Fruit fly (Drosophila melanogaster) whole organism, embryonic: ENCODE results near the gene djl.
A peak's percentile ranks its signal among the peaks of the same experiment; 100 is the strongest.

ENCODE experiments used
- B-H2 ChIP-seq: fragments of 200-800 bp; sonication (Bioruptor generic); optimal IDR thresholded peaks from 2 replicates; lab custom pipeline; 2018; ENCODE audit warnings: missing biosample characterization, mild to moderate bottlenecking, missing genetic modification characterization
- CG10431 ChIP-seq: fragments of 200-800 bp; sonication (Bioruptor generic); optimal IDR thresholded peaks from 3 replicates; lab custom pipeline; 2018; ENCODE audit warnings: missing biosample characterization, mild to moderate bottlenecking, missing genetic modification characterization
- CG12219 ChIP-seq: fragments of 200-800 bp; sonication (Bioruptor generic); optimal IDR thresholded peaks from 3 replicates; lab custom pipeline; 2018; ENCODE audit warnings: missing biosample characterization, mild to moderate bottlenecking, missing genetic modification characterization
- CG14965 ChIP-seq: fragments of 200-800 bp; sonication (Bioruptor generic); optimal IDR thresholded peaks from 2 replicates; lab custom pipeline; 2016; ENCODE audit warnings: missing biosample characterization, missing genetic modification characterization, borderline replicate concordance
- CG15011 ChIP-seq: fragments of 200-800 bp; sonication (Bioruptor generic); optimal IDR thresholded peaks from 3 replicates; lab custom pipeline; 2018; ENCODE audit warnings: missing biosample characterization, mild to moderate bottlenecking, missing genetic modification characterization
- CG15479 ChIP-seq: fragments of 200-800 bp; sonication (Bioruptor generic); optimal IDR thresholded peaks from 3 replicates; lab custom pipeline; 2019; ENCODE audit warnings: missing biosample characterization, mild to moderate bottlenecking, missing genetic modification characterization, moderate library complexity
- CG1647 ChIP-seq: fragments of 200-800 bp; sonication (Bioruptor generic); optimal IDR thresholded peaks from 3 replicates; lab custom pipeline; 2016; ENCODE audit warnings: missing biosample characterization, missing genetic modification characterization
- CG17186 ChIP-seq: fragments of 200-800 bp; sonication (Bioruptor generic); optimal IDR thresholded peaks from 3 replicates; lab custom pipeline; 2017; ENCODE audit warnings: missing biosample characterization, missing genetic modification reagents, missing genetic modification characterization
- CG3407 ChIP-seq: fragments of 200-800 bp; sonication (Bioruptor generic); optimal IDR thresholded peaks from 2 replicates; lab custom pipeline; 2018; ENCODE audit warnings: missing biosample characterization, mild to moderate bottlenecking, missing genetic modification characterization
- CG34376 ChIP-seq: fragments of 200-800 bp; sonication (Bioruptor generic); optimal IDR thresholded peaks from 2 replicates; lab custom pipeline; 2018; ENCODE audit warnings: missing biosample characterization, mild to moderate bottlenecking, missing genetic modification characterization
- CG3838 ChIP-seq: fragments of 200-800 bp; sonication (Bioruptor generic); optimal IDR thresholded peaks from 3 replicates; lab custom pipeline; 2016; ENCODE audit warnings: missing biosample characterization, missing genetic modification characterization
- CG4328 ChIP-seq: fragments of 200-800 bp; sonication (Bioruptor generic); optimal IDR thresholded peaks from 3 replicates; lab custom pipeline; 2017; ENCODE audit warnings: missing biosample characterization, missing genetic modification reagents, missing genetic modification characterization
- CG4854 ChIP-seq: fragments of 200-800 bp; sonication (Bioruptor generic); optimal IDR thresholded peaks from 2 replicates; lab custom pipeline; 2016; ENCODE audit warnings: missing biosample characterization, missing genetic modification characterization, inconsistent platforms
- CG5953 ChIP-seq: fragments of 200-800 bp; sonication (Bioruptor generic); IDR thresholded peaks from 2 replicates; pipeline ENCODE4 v1.3.6; 2022; ENCODE audit warnings: missing biosample characterization, missing genetic modification characterization
- CG8388 ChIP-seq: fragments of 200-800 bp; sonication (Bioruptor generic); optimal IDR thresholded peaks from 2 replicates; lab custom pipeline; 2019; ENCODE audit warnings: missing biosample characterization, mild to moderate bottlenecking, missing genetic modification characterization, moderate library complexity
- CG8944 ChIP-seq: fragments of 200-800 bp; sonication (Bioruptor generic); optimal IDR thresholded peaks from 3 replicates; lab custom pipeline; 2016; ENCODE audit warnings: missing biosample characterization, missing genetic modification characterization
- D ChIP-seq, 2 experiments: fragments of 200-800 bp in 1 of 2; fragments of >200 bp in 1 of 2; sonication (Bioruptor generic) in 1 of 2; optimal IDR thresholded peaks; 2 replicates in 1 of 2; 3 replicates in 1 of 2; lab custom pipeline; 2017; ENCODE audit warnings: mild to moderate bottlenecking in 1 of 2, missing biosample characterization in 1 of 2, missing genetic modification characterization in 1 of 2, missing genetic modification reagents in 1 of 2
- Doc2 ChIP-seq: fragments of 200-800 bp; sonication (Bioruptor generic); IDR thresholded peaks from 2 replicates; pipeline ENCODE4 v1.3.6; 2022; ENCODE audit warnings: missing biosample characterization, missing genetic modification characterization
- Fer1 ChIP-seq: fragments of 200-800 bp; sonication (Bioruptor generic); optimal IDR thresholded peaks from 2 replicates; lab custom pipeline; 2017; ENCODE audit warnings: missing biosample characterization, mild to moderate bottlenecking, missing genetic modification characterization
- H15 ChIP-seq: fragments of 200-800 bp; sonication (Bioruptor generic); IDR thresholded peaks from 3 replicates; pipeline ENCODE4 v1.3.6; 2022; ENCODE audit warnings: missing biosample characterization, missing genetic modification characterization
- Hey ChIP-seq: fragments of 200-800 bp; sonication (Bioruptor generic); optimal IDR thresholded peaks from 3 replicates; lab custom pipeline; 2018; ENCODE audit warnings: missing biosample characterization, mild to moderate bottlenecking, missing genetic modification characterization
- HmgD ChIP-seq: fragments of 200-800 bp; sonication (Bioruptor generic); optimal IDR thresholded peaks from 3 replicates; lab custom pipeline; 2016; ENCODE audit warnings: missing biosample characterization, missing genetic modification characterization
- MESR4 ChIP-seq: fragments of 200-800 bp; sonication (Bioruptor generic); optimal IDR thresholded peaks from 2 replicates; lab custom pipeline; 2018; ENCODE audit warnings: missing biosample characterization, mild to moderate bottlenecking, missing genetic modification characterization, moderate library complexity
- Meics ChIP-seq: fragments of 200-800 bp; sonication (Bioruptor generic); optimal IDR thresholded peaks from 2 replicates; lab custom pipeline; 2017; ENCODE audit warnings: missing biosample characterization, mild to moderate bottlenecking, missing genetic modification characterization
- Nf-YC ChIP-seq: fragments of 200-800 bp; optimal IDR thresholded peaks from 3 replicates; lab custom pipeline; 2019; ENCODE audit warnings: missing biosample characterization, mild to moderate bottlenecking, missing genetic modification characterization, moderate library complexity
- Ravus ChIP-seq: fragments of 200-800 bp; sonication (Bioruptor generic); IDR thresholded peaks from 2 replicates; pipeline ENCODE4 v1.3.6; 2022; ENCODE audit warnings: missing biosample characterization, missing genetic modification characterization
- Taf1 ChIP-seq: fragments of 200-800 bp; sonication (Bioruptor generic); IDR thresholded peaks from 2 replicates; pipeline ENCODE4 v1.3.6; 2022; ENCODE audit warnings: missing biosample characterization, missing genetic modification characterization
- Tbp ChIP-seq: fragments of >200 bp; optimal IDR thresholded peaks from 2 replicates; lab custom pipeline; 2018; ENCODE audit warnings: missing biosample characterization, missing genetic modification characterization
- amos ChIP-seq: fragments of 200-800 bp; sonication (Bioruptor generic); IDR thresholded peaks from 2 replicates; pipeline ENCODE4 v1.3.6; 2022; ENCODE audit warnings: missing biosample characterization, missing genetic modification characterization; ENCODE audit not compliant: partially characterized antibody
- ash1 ChIP-seq: fragments of 200-800 bp; sonication (Bioruptor generic); optimal IDR thresholded peaks from 2 replicates; lab custom pipeline; 2018; ENCODE audit warnings: missing biosample characterization, mild to moderate bottlenecking, missing genetic modification characterization
- bcd ChIP-seq: fragments of 200-800 bp; sonication (Bioruptor generic); optimal IDR thresholded peaks from 2 replicates; lab custom pipeline; 2017; ENCODE audit warnings: missing biosample characterization, mild to moderate bottlenecking, missing genetic modification characterization
- chm ChIP-seq: fragments of 200-800 bp; sonication (Bioruptor generic); IDR thresholded peaks from 2 replicates; pipeline ENCODE4 v1.3.6; 2022; ENCODE audit warnings: missing biosample characterization, missing genetic modification characterization
- ci ChIP-seq: fragments of 200-800 bp; sonication (Bioruptor generic); IDR thresholded peaks from 3 replicates; pipeline ENCODE4 v1.3.6; 2022; ENCODE audit warnings: missing biosample characterization, missing genetic modification characterization
- dati ChIP-seq: fragments of 200-800 bp; sonication (Bioruptor generic); IDR thresholded peaks from 2 replicates; pipeline ENCODE4 v1.3.6; 2022; ENCODE audit warnings: missing biosample characterization, missing genetic modification characterization
- dimm ChIP-seq: fragments of 200-800 bp; sonication (Bioruptor generic); IDR thresholded peaks from 2 replicates; pipeline ENCODE4 v1.3.6; 2022; ENCODE audit warnings: missing biosample characterization, missing genetic modification characterization
- dm ChIP-seq: fragments of 200-800 bp; sonication (Bioruptor generic); optimal IDR thresholded peaks from 3 replicates; lab custom pipeline; 2016; ENCODE audit warnings: missing biosample characterization, missing genetic modification characterization
- ham ChIP-seq: fragments of 200-800 bp; sonication (Bioruptor generic); IDR thresholded peaks from 2 replicates; pipeline ENCODE4 v1.3.6; 2022; ENCODE audit warnings: missing biosample characterization, missing genetic modification characterization
- hth ChIP-seq: fragments of >200 bp; optimal IDR thresholded peaks from 2 replicates; lab custom pipeline; 2017; ENCODE audit warnings: inconsistent platforms
- kay ChIP-seq: fragments of 200-800 bp; sonication (Bioruptor generic); optimal IDR thresholded peaks from 2 replicates; lab custom pipeline; 2016; ENCODE audit warnings: missing biosample characterization, missing genetic modification characterization
- lmd ChIP-seq: fragments of 200-800 bp; sonication (Bioruptor generic); IDR thresholded peaks from 2 replicates; pipeline ENCODE4 v1.3.6; 2022; ENCODE audit warnings: missing biosample characterization, missing genetic modification characterization
- nerfin-2 ChIP-seq: fragments of 200-800 bp; sonication (Bioruptor generic); IDR thresholded peaks from 2 replicates; pipeline ENCODE4 v1.3.6; 2022; ENCODE audit warnings: missing biosample characterization, missing genetic modification characterization; ENCODE audit not compliant: partially characterized antibody
- odd ChIP-seq: fragments of 200-800 bp; sonication (Bioruptor generic); optimal IDR thresholded peaks from 2 replicates; lab custom pipeline; 2017; ENCODE audit warnings: missing biosample characterization, mild to moderate bottlenecking, missing genetic modification characterization
- onecut ChIP-seq: fragments of 200-800 bp; sonication (Bioruptor generic); IDR thresholded peaks from 2 replicates; pipeline ENCODE4 v1.3.6; 2022; ENCODE audit warnings: missing biosample characterization, missing genetic modification characterization
- pb ChIP-seq: fragments of 200-800 bp; sonication (Bioruptor generic); optimal IDR thresholded peaks from 3 replicates; lab custom pipeline; 2016; ENCODE audit warnings: missing biosample characterization, missing genetic modification characterization
- psq ChIP-seq: fragments of 200-800 bp; sonication (Bioruptor generic); optimal IDR thresholded peaks from 2 replicates; lab custom pipeline; 2017; ENCODE audit warnings: missing biosample characterization, missing genetic modification characterization
- shn ChIP-seq: fragments of 200-800 bp; sonication (Bioruptor generic); optimal IDR thresholded peaks from 3 replicates; lab custom pipeline; 2016; ENCODE audit warnings: missing biosample characterization, missing genetic modification characterization
- sim ChIP-seq: fragments of 200-800 bp; sonication (Bioruptor generic); IDR thresholded peaks from 2 replicates; pipeline ENCODE4 v1.3.6; 2022; ENCODE audit warnings: missing biosample characterization, missing genetic modification characterization
- sug ChIP-seq: fragments of 200-800 bp; optimal IDR thresholded peaks from 2 replicates; lab custom pipeline; 2019; ENCODE audit warnings: missing biosample characterization, mild to moderate bottlenecking, missing genetic modification characterization, moderate library complexity
- toy ChIP-seq: fragments of 200-800 bp; sonication (Bioruptor generic); IDR thresholded peaks from 2 replicates; pipeline ENCODE4 v1.3.6; 2022; ENCODE audit warnings: missing biosample characterization, missing genetic modification characterization
- tup ChIP-seq: fragments of 200-800 bp; sonication (Bioruptor generic); optimal IDR thresholded peaks from 2 replicates; lab custom pipeline; 2016; ENCODE audit warnings: missing biosample characterization, mild to moderate bottlenecking, missing genetic modification characterization, moderate library complexity
- zf30C ChIP-seq: fragments of 200-800 bp; sonication (Bioruptor generic); optimal IDR thresholded peaks from 3 replicates; lab custom pipeline; 2018; ENCODE audit warnings: missing biosample characterization, mild to moderate bottlenecking, missing genetic modification characterization

The djl gene

DNA sequence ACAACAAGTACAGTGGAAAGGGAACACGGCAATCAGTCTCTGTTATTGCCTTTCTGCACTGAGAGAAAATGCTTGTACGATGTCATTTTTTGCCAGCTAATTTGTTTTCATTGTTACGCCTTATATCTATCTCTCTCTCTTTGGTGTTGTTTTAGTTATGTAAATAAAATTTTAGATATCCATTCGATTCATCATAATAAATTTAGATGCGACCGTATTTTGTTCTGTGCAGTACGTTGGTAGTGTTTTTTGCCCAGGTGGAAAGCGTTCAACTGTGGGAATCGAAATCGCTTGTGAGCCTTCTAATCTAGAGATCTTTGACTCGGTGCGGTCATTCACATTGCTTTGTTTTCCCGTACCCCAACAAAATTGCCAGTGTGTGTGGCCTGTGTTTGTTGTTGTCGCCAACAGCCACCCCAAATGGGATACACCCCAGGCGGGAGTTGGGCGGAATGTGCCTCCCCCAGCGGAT, 15.2 kb downstream of the djl start (continued):
- TF ChIP-seq sug (tag; lab: Kevin White, UChicago) = peak; percentile 85
- TF ChIP-seq CG17186 (GFP tag; lab: Kevin White, UChicago) = peak; percentile 70
- TF ChIP-seq lmd (GFP tag; lab: Robert Waterston, UW) = no peak
- TF ChIP-seq Hey (tag; lab: Kevin White, UChicago) = peak; percentile 31
- TF ChIP-seq D (optimal IDR thresholded peaks at IDR 0.05; lab: Kevin White, UChicago) = no peak
- TF ChIP-seq D (GFP tag; optimal IDR thresholded peaks at IDR 0.05; lab: Kevin White, UChicago) = peak; percentile 91
- TF ChIP-seq HmgD = peak; percentile 54
- TF ChIP-seq odd (GFP tag; lab: Kevin White, UChicago) = peak; percentile 77
- TF ChIP-seq CG14965 = peak; percentile 58
- TF ChIP-seq Doc2 = no peak
- peak; percentile 68 for TF ChIP-seq ash1
- peak; percentile 71 for TF ChIP-seq kay (GFP tag; lab: Kevin White, UChicago)
- TF ChIP-seq shn (GFP tag; lab: Kevin White, UChicago) = peak; percentile 88
- peak; percentile 84 for TF ChIP-seq onecut
- TF ChIP-seq Nf-YC = peak; percentile 60
- TF ChIP-seq H15 (GFP tag; lab: Robert Waterston, UW) = no peak
- no peak for TF ChIP-seq ham (GFP tag; lab: Robert Waterston, UW)
- TF ChIP-seq pb = peak; percentile 85
- TF ChIP-seq CG4328 (GFP tag; lab: Kevin White, UChicago) = peak; percentile 57
- TF ChIP-seq toy = no peak
- TF ChIP-seq bcd (GFP tag; lab: Kevin White, UChicago) = peak; percentile 87
- TF ChIP-seq Taf1 (GFP tag; lab: Robert Waterston, UW) = no peak
- no peak for TF ChIP-seq ci (GFP tag; lab: Robert Waterston, UW)
- TF ChIP-seq CG12219 = peak; percentile 90
- peak; percentile 86 for TF ChIP-seq CG34376 (GFP tag; lab: Kevin White, UChicago)
- TF ChIP-seq psq (GFP tag; lab: Kevin White, UChicago) = peak; percentile 46
- TF ChIP-seq CG8944 (GFP tag; lab: Kevin White, UChicago) = peak; percentile 85
- TF ChIP-seq hth (lab: Kevin White, UChicago) = no peak
- TF ChIP-seq tup = peak; percentile 67
- TF ChIP-seq CG3838 = peak; percentile 66
- no peak for TF ChIP-seq Tbp (GFP tag; lab: Kevin White, UChicago)
- TF ChIP-seq CG3407 (GFP tag; lab: Kevin White, UChicago) = peak; percentile 73
- TF ChIP-seq B-H2 (GFP tag; lab: Kevin White, UChicago) = peak; percentile 65
- no peak for TF ChIP-seq amos (GFP tag; lab: Robert Waterston, UW)
- TF ChIP-seq CG8388 (GFP tag; lab: Kevin White, UChicago) = peak; percentile 84
- peak; percentile 94 for TF ChIP-seq Fer1 (GFP tag; lab: Kevin White, UChicago)
- no peak for TF ChIP-seq Ravus (GFP tag; lab: Robert Waterston, UW)
- peak; percentile 91 for TF ChIP-seq Meics (GFP tag; lab: Kevin White, UChicago)
- TF ChIP-seq CG5953 (GFP tag; lab: Robert Waterston, UW) = no peak
- no peak for TF ChIP-seq chm (GFP tag; lab: Robert Waterston, UW)
- TF ChIP-seq sim (GFP tag; lab: Robert Waterston, UW) = no peak
- TF ChIP-seq CG15011 (GFP tag; lab: Kevin White, UChicago) = peak; percentile 86
- peak; percentile 0 for TF ChIP-seq MESR4 (GFP tag; lab: Kevin White, UChicago)
- TF ChIP-seq dimm (GFP tag; lab: Robert Waterston, UW) = no peak
- no peak for TF ChIP-seq nerfin-2
- TF ChIP-seq zf30C (GFP tag; lab: Kevin White, UChicago) = peak; percentile 94
- TF ChIP-seq dati (GFP tag; lab: Robert Waterston, UW) = no peak
- TF ChIP-seq CG1647 (GFP tag; lab: Kevin White, UChicago) = peak; percentile 86
- TF ChIP-seq CG4854 = peak; percentile 80
- TF ChIP-seq CG15479 = no peak
- TF ChIP-seq dm (GFP tag; lab: Kevin White, UChicago) = peak; percentile 82
- peak; percentile 20 for TF ChIP-seq CG10431 (GFP tag; lab: Kevin White, UChicago)
